Worm (Caenorhabditis elegans): ENCODE measurements around the gene pqn-71.

- TF ChIP-seq unc-39 (tag; optimal IDR thresholded peaks at IDR 0.05) (no peak), nhr-12 (tag; optimal IDR thresholded peaks at IDR 0.05) (no peak), nhr-237 (tag; optimal IDR thresholded peaks at IDR 0.05) (no peak), nhr-77 (tag; optimal IDR thresholded peaks at IDR 0.05) (no peak)
Observed at ce11 chrV:15484537-15484936, 19.1 kb downstream of the pqn-71 start, which contains the start of gene C06B8.3.
